Worm (Caenorhabditis elegans): Measurements from ENCODE around the gene ifg-1.

DNA sequence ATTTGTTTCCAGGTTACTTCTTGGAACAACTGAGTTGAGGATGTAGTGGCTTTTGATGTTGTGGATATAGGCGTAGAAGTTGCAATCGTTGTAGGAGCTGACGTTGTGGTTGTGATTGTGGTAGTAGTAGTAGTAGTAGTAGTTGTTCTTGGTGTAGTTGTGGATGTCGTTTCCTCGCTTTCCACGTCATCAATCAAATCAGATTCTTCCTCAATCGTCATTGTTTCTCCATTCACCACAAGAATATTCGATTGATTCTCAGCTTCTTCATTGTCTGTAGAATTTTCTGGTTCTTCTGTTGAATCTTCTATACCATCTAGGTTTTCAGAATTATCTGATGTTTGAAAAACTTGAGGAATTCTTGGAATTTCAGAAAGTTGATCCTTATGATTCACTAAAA, 38.4 kb upstream of the ifg-1 start:
- TF ChIP-seq elt-1 (tag; optimal IDR thresholded peaks at IDR 0.05; ENCODE audit: borderline replicate concordance, insufficient read depth) (no peak), ztf-11 (tag; optimal IDR thresholded peaks at IDR 0.05) (no peak), nhr-2 (tag; optimal IDR thresholded peaks at IDR 0.05) (no peak), nhr-76 (tag; optimal IDR thresholded peaks at IDR 0.05) (no peak), mab-5 (tag; optimal IDR thresholded peaks at IDR 0.05) (no peak), ceh-43 (GFP tag; optimal IDR thresholded peaks at IDR 0.05) (no peak), M03D4.4 (tag; optimal IDR thresholded peaks at IDR 0.05) (no peak), blmp-1 (tag; optimal IDR thresholded peaks at IDR 0.05) (no peak), zip-8 (tag; optimal IDR thresholded peaks at IDR 0.05) (no peak)
